Worm (Caenorhabditis elegans) whole organism, mixed stage, embryonic: ENCODE results near the gene C05G5.2.

Experiments used
- M03D4.4 ChIP-seq: sonication (generic microtip); optimal IDR thresholded peaks from 2 replicates; lab custom pipeline; 2017; ENCODE audit warnings: mild to moderate bottlenecking, missing genetic modification characterization, missing compliant biosample characterization
- cnd-1 ChIP-seq: fragments of 200-800 bp; sonication (Bioruptor generic); optimal IDR thresholded peaks from 2 replicates; lab custom pipeline; 2018; ENCODE audit warnings: mild to moderate bottlenecking, missing genetic modification characterization, missing compliant biosample characterization
- elt-3 ChIP-seq: fragments of 150-350 bp; optimal IDR thresholded peaks from 2 replicates; lab custom pipeline; 2014; ENCODE audit warnings: missing biosample characterization, missing genetic modification characterization
- flh-1 ChIP-seq: fragments of 200-800 bp; sonication (Bioruptor generic); optimal IDR thresholded peaks from 2 replicates; lab custom pipeline; 2018; ENCODE audit warnings: mild to moderate bottlenecking, missing genetic modification characterization, moderate library complexity, missing compliant biosample characterization
- lin-13 ChIP-seq: fragments of 150-350 bp; optimal IDR thresholded peaks from 2 replicates; lab custom pipeline; 2014; ENCODE audit warnings: missing biosample characterization, missing genetic modification characterization
- lsy-2 ChIP-seq: fragments of 150-350 bp; optimal IDR thresholded peaks from 2 replicates; lab custom pipeline; 2014; ENCODE audit warnings: missing biosample characterization, missing genetic modification characterization
- nhr-12 ChIP-seq: fragments of 150-350 bp; optimal IDR thresholded peaks from 2 replicates; lab custom pipeline; 2014; ENCODE audit warnings: missing biosample characterization, missing genetic modification characterization
- nhr-237 ChIP-seq: fragments of 150-350 bp; optimal IDR thresholded peaks from 2 replicates; lab custom pipeline; 2014; ENCODE audit warnings: missing biosample characterization, missing genetic modification characterization
- snpc-4 ChIP-seq: fragments of 150-350 bp; optimal IDR thresholded peaks from 2 replicates; lab custom pipeline; 2014; ENCODE audit warnings: missing biosample characterization, missing genetic modification characterization
- sptf-1 ChIP-seq: sonication (generic microtip); optimal IDR thresholded peaks from 2 replicates; lab custom pipeline; 2017; ENCODE audit warnings: mild to moderate bottlenecking, missing genetic modification characterization, moderate library complexity, missing compliant biosample characterization
- tbx-8 ChIP-seq: fragments of 200-800 bp; sonication (Bioruptor generic); optimal IDR thresholded peaks from 2 replicates; lab custom pipeline; 2018; ENCODE audit warnings: mild to moderate bottlenecking, missing genetic modification characterization, moderate library complexity, missing compliant biosample characterization
- unc-39 ChIP-seq: fragments of 150-350 bp; optimal IDR thresholded peaks from 2 replicates; lab custom pipeline; 2014; ENCODE audit warnings: missing biosample characterization, missing genetic modification characterization
- ztf-11 ChIP-seq: fragments of 150-350 bp; optimal IDR thresholded peaks from 2 replicates; lab custom pipeline; 2014; ENCODE audit warnings: missing biosample characterization, missing genetic modification characterization

- TF ChIP-seq lsy-2 = no peak
- TF ChIP-seq snpc-4 (tag; lab: Kevin White, UChicago) = no peak
- no peak for TF ChIP-seq sptf-1 (tag; lab: Kevin White, UChicago)
- no peak for TF ChIP-seq unc-39 (tag; lab: Kevin White, UChicago)
- TF ChIP-seq elt-3 (tag; lab: Kevin White, UChicago) = no peak
- TF ChIP-seq nhr-237 = no peak
- TF ChIP-seq M03D4.4 = no peak
- no peak for TF ChIP-seq tbx-8
- TF ChIP-seq flh-1 (GFP tag; lab: Kevin White, UChicago) = no peak
- TF ChIP-seq cnd-1 (tag; lab: Kevin White, UChicago) = no peak
- no peak for TF ChIP-seq lin-13 (tag; lab: Kevin White, UChicago)
- no peak for TF ChIP-seq ztf-11 (tag; lab: Kevin White, UChicago)
- TF ChIP-seq nhr-12 (tag; lab: Kevin White, UChicago) = no peak
Measured at ce11 chrX:14794170-14794569, 47.1 kb downstream of the C05G5.2 start.
